Worm (Caenorhabditis elegans) whole organism, late embryonic: ENCODE data around the gene uaf-2.

Source experiments
- C38D4.7 ChIP-seq: fragments of 200-800 bp; sonication (Bioruptor generic); optimal IDR thresholded peaks from 2 replicates; lab custom pipeline; 2018; ENCODE audit warnings: mild to moderate bottlenecking, missing genetic modification characterization, moderate library complexity, missing compliant biosample characterization
- F13H6.1 ChIP-seq: sonication (generic microtip); optimal IDR thresholded peaks from 2 replicates; lab custom pipeline; 2016; ENCODE audit warnings: missing genetic modification characterization, missing compliant biosample characterization
- K02D7.2 ChIP-seq: sonication (generic microtip); optimal IDR thresholded peaks from 2 replicates; lab custom pipeline; 2017; ENCODE audit warnings: mild to moderate bottlenecking, missing genetic modification characterization, missing compliant biosample characterization
- K09A11.1 ChIP-seq: sonication (generic microtip); optimal IDR thresholded peaks from 2 replicates; lab custom pipeline; 2017; ENCODE audit warnings: antibody characterized with exemption, mild to moderate bottlenecking, missing genetic modification characterization, missing compliant biosample characterization; ENCODE audit not compliant: insufficient read depth
- T23F11.4 ChIP-seq: fragments of 200-800 bp; sonication (Bioruptor generic); optimal IDR thresholded peaks from 2 replicates; lab custom pipeline; 2018; ENCODE audit warnings: mild to moderate bottlenecking, missing genetic modification characterization, missing compliant biosample characterization
- ceh-18 ChIP-seq: sonication (generic microtip); optimal IDR thresholded peaks from 2 replicates; lab custom pipeline; 2016; ENCODE audit warnings: missing genetic modification characterization, missing compliant biosample characterization
- ceh-2 ChIP-seq: sonication (generic microtip); optimal IDR thresholded peaks from 2 replicates; lab custom pipeline; 2016; ENCODE audit warnings: missing genotype, missing genetic modification characterization, missing compliant biosample characterization
- ceh-22 ChIP-seq: sonication (generic microtip); optimal IDR thresholded peaks from 2 replicates; lab custom pipeline; 2017; ENCODE audit warnings: missing biosample characterization, missing genetic modification characterization
- ceh-24 ChIP-seq: sonication (generic microtip); optimal IDR thresholded peaks from 2 replicates; lab custom pipeline; 2016; ENCODE audit warnings: mild to moderate bottlenecking, missing genetic modification characterization, missing compliant biosample characterization
- ceh-30 ChIP-seq: fragments of 150-350 bp; optimal IDR thresholded peaks from 2 replicates; lab custom pipeline; 2014; ENCODE audit warnings: missing biosample characterization, missing genetic modification characterization
- ceh-34 ChIP-seq: sonication (generic microtip); optimal IDR thresholded peaks from 2 replicates; lab custom pipeline; 2016; ENCODE audit warnings: mild to moderate bottlenecking, missing genetic modification characterization, missing compliant biosample characterization
- ceh-45 ChIP-seq: fragments of 200-800 bp; sonication (Bioruptor generic); IDR thresholded peaks from 2 replicates; pipeline ENCODE4 v1.3.6; 2022; ENCODE audit warnings: missing genetic modification reagents, missing genetic modification characterization, missing compliant biosample characterization
- ceh-6 ChIP-seq: fragments of 200-800 bp; sonication (Bioruptor generic); optimal IDR thresholded peaks from 2 replicates; lab custom pipeline; 2018; ENCODE audit warnings: mild to moderate bottlenecking, missing genetic modification characterization, missing compliant biosample characterization
- ceh-9 ChIP-seq: sonication (generic microtip); optimal IDR thresholded peaks from 2 replicates; lab custom pipeline; 2016; ENCODE audit warnings: mild to moderate bottlenecking, missing genetic modification characterization, inconsistent platforms, missing compliant biosample characterization
- che-1 ChIP-seq: sonication (generic microtip); optimal IDR thresholded peaks from 2 replicates; lab custom pipeline; 2016; ENCODE audit warnings: mild to moderate bottlenecking, missing genetic modification characterization, missing compliant biosample characterization
- dmd-4 ChIP-seq: sonication (generic microtip); optimal IDR thresholded peaks from 2 replicates; lab custom pipeline; 2016; ENCODE audit warnings: borderline replicate concordance, missing genetic modification characterization, missing compliant biosample characterization
- elt-2 ChIP-seq: sonication (generic microtip); optimal IDR thresholded peaks from 2 replicates; lab custom pipeline; 2016; ENCODE audit warnings: missing genetic modification reagents, missing genetic modification characterization, missing compliant biosample characterization
- eyg-1 ChIP-seq: sonication (generic microtip); optimal IDR thresholded peaks from 2 replicates; lab custom pipeline; 2016; ENCODE audit warnings: missing genotype, missing genetic modification characterization, missing compliant biosample characterization
- fax-1 ChIP-seq: sonication (generic microtip); optimal IDR thresholded peaks from 2 replicates; lab custom pipeline; 2016; ENCODE audit warnings: missing genotype, missing genetic modification characterization, missing compliant biosample characterization
- fkh-10 ChIP-seq: fragments of 150-350 bp; optimal IDR thresholded peaks from 2 replicates; lab custom pipeline; 2014; ENCODE audit warnings: missing biosample characterization, missing genetic modification reagents, missing genetic modification characterization
- fkh-6 ChIP-seq: sonication (generic microtip); optimal IDR thresholded peaks from 2 replicates; lab custom pipeline; 2016; ENCODE audit warnings: missing genetic modification characterization, missing compliant biosample characterization
- gmeb-2 ChIP-seq: sonication (generic microtip); optimal IDR thresholded peaks from 2 replicates; lab custom pipeline; 2016; ENCODE audit warnings: missing genetic modification characterization, inconsistent platforms, missing compliant biosample characterization
- hlh-15 ChIP-seq: sonication (generic microtip); optimal IDR thresholded peaks from 2 replicates; lab custom pipeline; 2016; ENCODE audit warnings: missing genetic modification characterization, missing compliant biosample characterization
- hlh-6 ChIP-seq: sonication (generic microtip); optimal IDR thresholded peaks from 2 replicates; lab custom pipeline; 2016; ENCODE audit warnings: missing genotype, missing genetic modification characterization, missing compliant biosample characterization
- lim-6 ChIP-seq: sonication (generic microtip); optimal IDR thresholded peaks from 2 replicates; lab custom pipeline; 2016; ENCODE audit warnings: missing genetic modification characterization, missing compliant biosample characterization
- lin-11 ChIP-seq: fragments of 200-800 bp; sonication (Bioruptor generic); optimal IDR thresholded peaks from 2 replicates; lab custom pipeline; 2018; ENCODE audit warnings: mild to moderate bottlenecking, missing genetic modification characterization, missing compliant biosample characterization
- madf-2 ChIP-seq: sonication (generic microtip); optimal IDR thresholded peaks from 2 replicates; lab custom pipeline; 2017; ENCODE audit warnings: missing genetic modification characterization, missing compliant biosample characterization
- mec-3 ChIP-seq: sonication (generic microtip); optimal IDR thresholded peaks from 2 replicates; lab custom pipeline; 2016; ENCODE audit warnings: borderline replicate concordance, missing genetic modification characterization, missing compliant biosample characterization
- nfya-1 ChIP-seq: sonication (generic microtip); optimal IDR thresholded peaks from 2 replicates; lab custom pipeline; 2017; ENCODE audit warnings: missing genetic modification characterization, mild to moderate bottlenecking, missing compliant biosample characterization, antibody characterized with exemption, moderate library complexity
- pag-3 ChIP-seq: sonication (generic microtip); optimal IDR thresholded peaks from 2 replicates; lab custom pipeline; 2016; ENCODE audit warnings: missing compliant biosample characterization, missing genetic modification characterization, borderline replicate concordance
- pat-9 ChIP-seq: fragments of 200-800 bp; sonication (Bioruptor generic); optimal IDR thresholded peaks from 2 replicates; lab custom pipeline; 2018; ENCODE audit warnings: mild to moderate bottlenecking, missing genetic modification characterization, moderate library complexity, missing compliant biosample characterization
- ref-2 ChIP-seq: sonication (generic microtip); optimal IDR thresholded peaks from 2 replicates; lab custom pipeline; 2016; ENCODE audit warnings: missing genetic modification characterization, missing compliant biosample characterization
- sox-2 ChIP-seq: fragments of 200-800 bp; sonication (Bioruptor generic); IDR thresholded peaks from 2 replicates; pipeline ENCODE4 v1.3.6; 2022; ENCODE audit warnings: missing genetic modification reagents, missing genetic modification characterization, missing compliant biosample characterization
- syd-9 ChIP-seq: sonication (generic microtip); optimal IDR thresholded peaks from 2 replicates; lab custom pipeline; 2016; ENCODE audit warnings: mild to moderate bottlenecking, missing genetic modification characterization, moderate library complexity, missing compliant biosample characterization
- tbx-2 ChIP-seq: sonication (generic microtip); optimal IDR thresholded peaks from 2 replicates; lab custom pipeline; 2016; ENCODE audit warnings: missing genetic modification characterization, missing compliant biosample characterization
- tbx-7 ChIP-seq: sonication (generic microtip); optimal IDR thresholded peaks from 2 replicates; lab custom pipeline; 2016; ENCODE audit warnings: missing genotype, missing genetic modification characterization, missing compliant biosample characterization
- unc-3 ChIP-seq, 2 experiments: fragments of 200-800 bp in 1 of 2; sonication (Bioruptor generic) in 1 of 2; sonication (generic microtip) in 1 of 2; conservative IDR thresholded peaks in 1 of 2; optimal IDR thresholded peaks in 1 of 2; 2 replicates each; pipeline versions ENCODE4 v1.3.6 to Lab custom; 2016 to 2022; ENCODE audit warnings: missing compliant biosample characterization in 2 of 2, missing genetic modification characterization in 2 of 2, missing genetic modification reagents in 1 of 2
- unc-42 ChIP-seq: sonication (generic microtip); optimal IDR thresholded peaks from 2 replicates; lab custom pipeline; 2016; ENCODE audit warnings: missing genotype, missing genetic modification characterization, missing compliant biosample characterization
- unc-55 ChIP-seq: sonication (generic microtip); optimal IDR thresholded peaks from 2 replicates; lab custom pipeline; 2017; ENCODE audit warnings: missing biosample characterization, missing genetic modification reagents, missing genetic modification characterization
- unc-86 ChIP-seq: sonication (generic microtip); optimal IDR thresholded peaks from 2 replicates; lab custom pipeline; 2016; ENCODE audit warnings: missing genetic modification characterization, missing compliant biosample characterization
- ztf-16 ChIP-seq: sonication (generic microtip); optimal IDR thresholded peaks from 2 replicates; lab custom pipeline; 2017; ENCODE audit warnings: missing genetic modification characterization, missing compliant biosample characterization

uaf-2 gene

DNA sequence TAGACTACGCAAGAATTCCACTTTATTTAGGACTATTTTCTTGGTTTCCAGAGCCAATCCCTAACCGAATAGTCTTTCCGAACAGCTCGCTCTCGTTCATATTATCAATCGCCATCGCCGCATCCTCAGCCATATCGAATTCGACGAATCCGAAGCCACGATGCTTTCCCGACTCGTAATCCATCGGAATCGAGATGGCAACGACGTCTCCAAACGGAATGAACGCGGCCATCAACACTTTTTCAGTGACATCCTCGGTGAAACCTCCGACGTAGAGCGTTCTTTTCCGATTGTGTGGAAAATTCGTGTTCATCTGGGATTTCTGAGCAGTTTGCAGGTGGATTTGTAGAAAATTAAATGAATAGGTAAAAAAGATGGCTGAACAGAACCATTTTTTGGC is 2.2 kb downstream of the uaf-2 start, which contains the start of gene cyn-13:
cyn-13 (minus strand) TSS at position 313 of the 400 bp plus-strand sequence.
- no peak for TF ChIP-seq elt-2 (tag; lab: Kevin White, UChicago)
- TF ChIP-seq syd-9 (tag; lab: Kevin White, UChicago), result no peak
- no peak for TF ChIP-seq che-1
- TF ChIP-seq ztf-16, result no peak
- no peak for TF ChIP-seq ceh-30

ce11 chrIV:17111813-17112212 is 6.8 kb downstream of the uaf-2 start, which contains the start of gene Y116A8C.33:
Gene Y116A8C.33, plus strand, starts transcription at chrIV:17112113.
- no peak for TF ChIP-seq mec-3 (tag; lab: Kevin White, UChicago)
- TF ChIP-seq ceh-22 (tag; lab: Kevin White, UChicago), result no peak
- no peak for TF ChIP-seq lin-11 (tag; lab: Kevin White, UChicago)
- no peak for TF ChIP-seq sox-2
- no peak for TF ChIP-seq eyg-1
- TF ChIP-seq, all 69 proteins: peak for 0

DNA sequence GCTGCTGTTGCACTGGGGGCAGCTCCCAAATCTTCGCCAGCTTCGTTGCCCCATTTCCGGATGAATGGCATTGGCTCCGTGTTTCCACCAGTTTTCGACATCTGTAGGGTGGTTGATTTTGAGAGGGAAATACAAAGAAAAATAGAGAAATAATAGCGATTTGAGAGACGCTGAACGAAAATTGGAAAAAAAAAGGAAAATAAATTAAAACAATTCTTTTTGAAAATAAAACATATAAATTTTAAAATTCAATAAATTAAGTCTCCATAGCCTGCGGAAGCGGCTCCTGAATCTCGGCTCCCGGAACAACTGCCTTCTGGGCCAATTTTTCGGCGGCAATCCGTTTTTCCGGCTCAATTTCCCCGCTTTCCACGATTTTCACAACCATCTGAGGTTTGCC is 7.7 kb downstream of the uaf-2 start, which contains the start of gene sfa-1:
sfa-1 (minus strand) TSS at position 101 of the 400 bp plus-strand sequence.
- TF ChIP-seq sox-2, result no peak
- TF ChIP-seq ceh-2 (tag; lab: Kevin White, UChicago), result no peak
- no peak for TF ChIP-seq T23F11.4 (GFP tag; lab: Kevin White, UChicago)
- TF ChIP-seq ceh-9 (tag; lab: Kevin White, UChicago), result no peak
- TF ChIP-seq ceh-24 (tag; lab: Kevin White, UChicago), result no peak
- TF ChIP-seq tbx-2 (tag; lab: Kevin White, UChicago), result no peak
- no peak for TF ChIP-seq unc-55
- TF ChIP-seq unc-86 (tag; lab: Kevin White, UChicago), result no peak
- TF ChIP-seq pat-9 (tag; lab: Kevin White, UChicago), result no peak
- no peak for TF ChIP-seq ceh-22 (tag; lab: Kevin White, UChicago)
- no peak for TF ChIP-seq pag-3 (tag; lab: Kevin White, UChicago)
- TF ChIP-seq ceh-18 (tag; lab: Kevin White, UChicago), result no peak

ce11 chrIV:17109436-17109835 is 9.1 kb downstream of the uaf-2 start:
- TF ChIP-seq syd-9 (tag; lab: Kevin White, UChicago), result no peak
- TF ChIP-seq nfya-1 (tag; lab: Kevin White, UChicago), result peak; percentile 91

ce11 chrIV:17108805-17109204 is 9.8 kb downstream of the uaf-2 start:
- no peak for TF ChIP-seq dmd-4 (tag; lab: Kevin White, UChicago)
- peak; percentile 79 for TF ChIP-seq nfya-1 (tag; lab: Kevin White, UChicago)
- no peak for TF ChIP-seq syd-9 (tag; lab: Kevin White, UChicago)

DNA sequence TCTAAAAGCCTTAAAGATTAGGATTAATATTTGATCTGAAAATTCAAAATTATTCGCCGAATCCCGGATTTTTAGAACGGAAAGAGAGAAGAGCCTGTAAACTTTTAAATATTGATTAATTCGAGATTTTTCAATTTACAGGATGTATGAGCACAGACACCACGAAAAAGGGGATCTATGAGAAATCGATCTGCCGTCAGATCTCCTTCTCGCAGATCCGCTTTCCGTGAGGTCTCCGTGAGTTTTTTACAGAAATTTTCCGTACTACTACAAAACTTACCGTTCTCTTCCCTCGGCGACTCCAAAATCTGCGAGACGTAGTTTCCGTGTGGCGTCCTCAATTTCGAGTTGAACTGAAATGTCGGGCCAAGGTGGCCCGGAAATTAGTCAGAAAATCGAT is 10.4 kb downstream of the uaf-2 start:
- TF ChIP-seq T23F11.4 (GFP tag; lab: Kevin White, UChicago) (no peak), hlh-15 (tag; lab: Kevin White, UChicago) (no peak), ceh-34 (no peak), lim-6 (tag; lab: Kevin White, UChicago) (peak; percentile 28), gmeb-2 (no peak), K02D7.2 (tag; lab: Kevin White, UChicago) (no peak), ceh-45 (GFP tag; lab: Robert Waterston, UW) (no peak), C38D4.7 (GFP tag; lab: Kevin White, UChicago) (no peak), hlh-6 (tag; lab: Kevin White, UChicago) (no peak), F13H6.1 (tag; lab: Kevin White, UChicago) (peak; percentile 18), mec-3 (tag; lab: Kevin White, UChicago) (no peak), tbx-7 (tag; lab: Kevin White, UChicago) (peak; percentile 75), ztf-16 (no peak), fax-1 (tag; lab: Kevin White, UChicago) (peak; percentile 74), unc-3 (GFP tag; conservative IDR thresholded peaks at IDR 0.05; lab: Robert Waterston, UW) (no peak), unc-3 (tag; optimal IDR thresholded peaks at IDR 0.05; lab: Kevin White, UChicago) (no peak), ceh-6 (GFP tag; lab: Kevin White, UChicago) (no peak), ref-2 (tag; lab: Kevin White, UChicago) (peak; percentile 52), pat-9 (tag; lab: Kevin White, UChicago) (no peak), K09A11.1 (tag; lab: Kevin White, UChicago) (no peak), tbx-2 (tag; lab: Kevin White, UChicago) (peak; percentile 94), unc-42 (no peak), fkh-10 (GFP tag; lab: Kevin White, UChicago) (no peak), fkh-6 (no peak), ceh-24 (tag; lab: Kevin White, UChicago) (no peak), madf-2 (no peak)
